Fruit fly (Drosophila melanogaster): ENCODE data around the gene Aef1.

dm6 chr3L:21402552-21402951 lies 30.7 kb upstream of the Aef1 start:
- TF ChIP-seq Hr78 (GFP tag; optimal IDR thresholded peaks at IDR 0.05) (no peak), tai (GFP tag; optimal IDR thresholded peaks at IDR 0.05) (no peak), woc (GFP tag; optimal IDR thresholded peaks at IDR 0.05) (no peak), Hnf4 (GFP tag; optimal IDR thresholded peaks at IDR 0.05) (no peak), Hr83 (GFP tag; optimal IDR thresholded peaks at IDR 0.05; ENCODE audit: poor library complexity, severe bottlenecking) (no peak)
